Fruit fly (Drosophila melanogaster) whole organism, wandering third instar larva: Measurements from ENCODE around the gene CG13306.
A peak's percentile ranks its signal among the peaks of the same experiment; 100 is the strongest.

Source experiments
- CrebA ChIP-seq: fragments of 200-800 bp; sonication (Bioruptor generic); optimal IDR thresholded peaks from 2 replicates; lab custom pipeline; 2016; ENCODE audit warnings: missing biosample characterization, mild to moderate bottlenecking, missing genetic modification characterization, borderline replicate concordance
- Dfd ChIP-seq: fragments of >200 bp; optimal IDR thresholded peaks from 2 replicates; lab custom pipeline; 2017; ENCODE audit warnings: missing biosample characterization, missing genetic modification characterization
- OdsH ChIP-seq: fragments of 200-800 bp; sonication (Bioruptor generic); optimal IDR thresholded peaks from 2 replicates; lab custom pipeline; 2016; ENCODE audit warnings: missing biosample characterization, mild to moderate bottlenecking, missing genetic modification characterization
- dmrt93B ChIP-seq: fragments of 200-800 bp; sonication (Bioruptor generic); optimal IDR thresholded peaks from 2 replicates; lab custom pipeline; 2018; ENCODE audit warnings: missing biosample characterization, mild to moderate bottlenecking, missing genetic modification characterization
- h ChIP-seq: fragments of 200-800 bp; sonication (Bioruptor generic); optimal IDR thresholded peaks from 3 replicates; lab custom pipeline; 2016; ENCODE audit warnings: missing biosample characterization, mild to moderate bottlenecking, missing genetic modification characterization
- pan ChIP-seq: fragments of >200 bp; optimal IDR thresholded peaks from 2 replicates; lab custom pipeline; 2017
- psq ChIP-seq: fragments of 200-800 bp; sonication (Bioruptor generic); optimal IDR thresholded peaks from 3 replicates; lab custom pipeline; 2017; ENCODE audit warnings: missing biosample characterization, mild to moderate bottlenecking, missing genetic modification characterization, moderate library complexity
- rgr ChIP-seq: fragments of 200-800 bp; sonication (Bioruptor generic); optimal IDR thresholded peaks from 3 replicates; lab custom pipeline; 2016; ENCODE audit warnings: missing biosample characterization, mild to moderate bottlenecking, missing genetic modification characterization

DNA sequence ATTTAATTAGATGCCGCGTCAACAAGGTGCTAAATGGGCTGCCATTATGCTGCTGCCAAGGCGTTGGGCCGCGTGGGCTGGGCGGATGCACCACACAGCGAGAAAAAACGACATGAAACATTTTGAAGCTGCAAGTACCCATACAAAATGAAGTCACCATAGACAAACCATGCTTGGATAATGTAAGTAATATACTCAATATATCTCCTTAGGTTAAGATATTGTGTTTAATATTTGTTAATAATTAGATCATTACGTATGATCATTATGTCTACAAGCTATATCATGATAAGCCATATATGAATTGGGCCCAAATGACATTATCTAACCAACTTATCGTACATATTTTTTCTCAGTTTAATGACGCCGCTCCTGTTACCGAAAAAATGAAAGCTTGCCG is 33.5 kb downstream of the CG13306 start:
- peak; percentile 8 for TF ChIP-seq psq (GFP tag; lab: Kevin White, UChicago)
- peak; percentile 44 for TF ChIP-seq rgr (GFP tag; lab: Kevin White, UChicago)
- peak; percentile 52 for TF ChIP-seq h (GFP tag; lab: Kevin White, UChicago)
- no peak for TF ChIP-seq pan (lab: Kevin White, UChicago)
- TF ChIP-seq OdsH (GFP tag; lab: Kevin White, UChicago), result peak; percentile 43
- TF ChIP-seq Dfd (GFP tag; lab: Kevin White, UChicago), result no peak
- TF ChIP-seq dmrt93B (GFP tag; lab: Kevin White, UChicago), result peak; percentile 23
- TF ChIP-seq CrebA (GFP tag; lab: Kevin White, UChicago), result no peak
